Worm (Caenorhabditis elegans) whole organism, mixed stage, embryonic: ENCODE measurements around the gene set-19.

Source experiments
- bed-3 ChIP-seq: fragments of 200-800 bp; sonication (Bioruptor generic); optimal IDR thresholded peaks from 3 replicates; lab custom pipeline; 2018; ENCODE audit warnings: mild to moderate bottlenecking, missing genetic modification characterization, moderate library complexity, missing compliant biosample characterization
- elt-3 ChIP-seq: fragments of 150-350 bp; optimal IDR thresholded peaks from 2 replicates; lab custom pipeline; 2014; ENCODE audit warnings: missing biosample characterization, missing genetic modification characterization
- nhr-12 ChIP-seq: fragments of 150-350 bp; optimal IDR thresholded peaks from 2 replicates; lab custom pipeline; 2014; ENCODE audit warnings: missing biosample characterization, missing genetic modification characterization
- nhr-76 ChIP-seq: sonication (generic microtip); optimal IDR thresholded peaks from 2 replicates; lab custom pipeline; 2017; ENCODE audit warnings: missing biosample characterization, missing genetic modification characterization
- snpc-4 ChIP-seq: fragments of 150-350 bp; optimal IDR thresholded peaks from 2 replicates; lab custom pipeline; 2014; ENCODE audit warnings: missing biosample characterization, missing genetic modification characterization
- ztf-11 ChIP-seq: fragments of 150-350 bp; optimal IDR thresholded peaks from 2 replicates; lab custom pipeline; 2014; ENCODE audit warnings: missing biosample characterization, missing genetic modification characterization

DNA sequence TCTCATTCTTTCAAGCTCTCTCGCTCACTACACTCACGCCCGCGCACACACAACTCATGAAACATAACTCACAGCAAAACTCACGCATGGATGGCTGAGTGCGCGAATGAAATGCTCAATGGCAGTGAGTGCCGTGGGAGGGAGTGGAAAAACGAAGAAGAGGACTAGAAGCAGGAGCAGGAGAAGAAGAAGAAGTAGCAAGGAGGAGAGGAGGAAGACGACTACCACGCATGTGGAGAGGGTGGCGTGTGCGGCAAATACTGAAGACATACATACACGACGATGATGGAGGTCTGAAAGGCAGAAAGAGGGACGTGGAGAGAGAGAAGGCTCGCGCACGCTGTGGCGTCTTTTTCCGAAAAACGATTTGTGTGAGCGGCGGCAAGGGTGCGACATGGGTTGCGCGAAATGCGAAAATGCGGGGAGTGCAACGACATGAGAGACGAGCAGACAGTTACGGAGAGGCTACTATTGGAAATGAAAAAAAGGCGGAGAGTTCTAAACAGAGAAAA lies 49.0 kb upstream of the set-19 start:
- no peak for TF ChIP-seq ztf-11 (tag; lab: Kevin White, UChicago)
- no peak for TF ChIP-seq bed-3 (GFP tag; lab: Kevin White, UChicago)
- no peak for TF ChIP-seq snpc-4 (tag; lab: Kevin White, UChicago)
- no peak for TF ChIP-seq nhr-76 (tag; lab: Kevin White, UChicago)
- no peak for TF ChIP-seq elt-3
- no peak for TF ChIP-seq nhr-12 (tag; lab: Kevin White, UChicago)
